Fruit fly (Drosophila melanogaster) whole organism, wandering third instar larva: ENCODE results near the gene CG15914.

Experiments used
- Abd-B ChIP-seq: fragments of >200 bp; optimal IDR thresholded peaks from 2 replicates; lab custom pipeline; 2017; ENCODE audit warnings: missing biosample characterization, missing genetic modification characterization
- Dfd ChIP-seq: fragments of >200 bp; optimal IDR thresholded peaks from 2 replicates; lab custom pipeline; 2017; ENCODE audit warnings: missing biosample characterization, missing genetic modification characterization
- HLH106 ChIP-seq: fragments of 200-800 bp; optimal IDR thresholded peaks from 3 replicates; lab custom pipeline; 2019; ENCODE audit warnings: missing biosample characterization, mild to moderate bottlenecking, missing genetic modification characterization, moderate library complexity
- Hr78 ChIP-seq: fragments of >200 bp; optimal IDR thresholded peaks from 2 replicates; lab custom pipeline; 2017; ENCODE audit warnings: missing biosample characterization, missing genetic modification characterization
- Sp1 ChIP-seq: fragments of 200-800 bp; sonication (Bioruptor generic); optimal IDR thresholded peaks from 3 replicates; lab custom pipeline; 2019; ENCODE audit warnings: missing biosample characterization, mild to moderate bottlenecking, missing genetic modification characterization, moderate library complexity
- dl ChIP-seq, 2 experiments: fragments of 175-275, 200-275 bp in 1 of 2; fragments of 200-275 bp in 1 of 2; sonication (Bioruptor generic); optimal IDR thresholded peaks; lab custom pipeline; 2018; ENCODE audit warnings: mild to moderate bottlenecking in 2 of 2, missing biosample characterization in 2 of 2, missing genetic modification characterization in 2 of 2, moderate library complexity in 2 of 2; ENCODE audit not compliant: partially characterized antibody in 2 of 2, insufficient read depth in 1 of 2
- dsf ChIP-seq: sonication (Bioruptor generic); optimal IDR thresholded peaks from 2 replicates; lab custom pipeline; 2016; ENCODE audit warnings: missing biosample characterization, missing genetic modification characterization, borderline replicate concordance
- h ChIP-seq: fragments of 200-800 bp; sonication (Bioruptor generic); optimal IDR thresholded peaks from 3 replicates; lab custom pipeline; 2016; ENCODE audit warnings: missing biosample characterization, mild to moderate bottlenecking, missing genetic modification characterization
- jim ChIP-seq: fragments of 175-275, 200-325 bp; sonication (Bioruptor generic); optimal IDR thresholded peaks from 2 replicates; lab custom pipeline; 2016; ENCODE audit warnings: missing biosample characterization, mild to moderate bottlenecking, missing genetic modification characterization
- pan ChIP-seq: fragments of >200 bp; optimal IDR thresholded peaks from 2 replicates; lab custom pipeline; 2017
- psq ChIP-seq: fragments of 200-800 bp; sonication (Bioruptor generic); optimal IDR thresholded peaks from 3 replicates; lab custom pipeline; 2017; ENCODE audit warnings: missing biosample characterization, mild to moderate bottlenecking, missing genetic modification characterization, moderate library complexity
- sv ChIP-seq: fragments of 200-800 bp; sonication (Bioruptor generic); optimal IDR thresholded peaks from 3 replicates; lab custom pipeline; 2016; ENCODE audit warnings: missing biosample characterization, missing genetic modification characterization
- woc ChIP-seq: sonication (Bioruptor generic); optimal IDR thresholded peaks from 2 replicates; lab custom pipeline; 2016; ENCODE audit warnings: missing biosample characterization, mild to moderate bottlenecking, missing genetic modification characterization

- TF ChIP-seq psq (GFP tag; lab: Kevin White, UChicago) (no peak), woc (no peak), pan (lab: Kevin White, UChicago) (no peak), Abd-B (GFP tag; lab: Kevin White, UChicago) (no peak), Hr78 (no peak), sv (GFP tag; lab: Kevin White, UChicago) (no peak), jim (GFP tag; lab: Kevin White, UChicago) (no peak), dsf (GFP tag; lab: Kevin White, UChicago) (no peak), HLH106 (tag; lab: Kevin White, UChicago) (no peak), dl (GFP tag; optimal IDR thresholded peaks at IDR 0.05; lab: Kevin White, UChicago; ENCODE audit: insufficient read depth in 1 of 2, partially characterized antibody in 2 of 2) (no peak), Dfd (GFP tag; lab: Kevin White, UChicago) (no peak), h (GFP tag; lab: Kevin White, UChicago) (no peak), Sp1 (GFP tag; lab: Kevin White, UChicago) (no peak)
Measured at dm6 chrX:15849021-15849420, 4.2 kb upstream of the CG15914 start, which contains the start of gene sun.
